Worm (Caenorhabditis elegans) whole organism, L2 larva: ENCODE data around the gene srh-177.

Experiments
- C34F6.9 ChIP-seq: fragments of 150-350 bp; optimal IDR thresholded peaks from 2 replicates; lab custom pipeline; 2014; ENCODE audit warnings: missing biosample characterization, missing genetic modification characterization
- F13H6.1 ChIP-seq: sonication (generic microtip); optimal IDR thresholded peaks from 2 replicates; lab custom pipeline; 2016; ENCODE audit warnings: missing genetic modification characterization, missing compliant biosample characterization
- Y55F3AM.14 ChIP-seq: fragments of 200-800 bp; sonication (Bioruptor generic); optimal IDR thresholded peaks from 2 replicates; lab custom pipeline; 2018; ENCODE audit warnings: mild to moderate bottlenecking, missing genetic modification characterization, missing compliant biosample characterization
- alr-1 ChIP-seq: fragments of 150-350 bp; optimal IDR thresholded peaks from 2 replicates; lab custom pipeline; 2014; ENCODE audit warnings: missing biosample characterization, missing genetic modification characterization
- aly-2 ChIP-seq: fragments of 150-350 bp; optimal IDR thresholded peaks from 2 replicates; lab custom pipeline; 2014; ENCODE audit warnings: missing biosample characterization, missing genetic modification characterization
- blmp-1 ChIP-seq: sonication (generic microtip); optimal IDR thresholded peaks from 2 replicates; lab custom pipeline; 2017; ENCODE audit warnings: missing genetic modification characterization, mild to moderate bottlenecking, missing compliant biosample characterization, antibody characterized with exemption, moderate library complexity; ENCODE audit not compliant: insufficient read depth
- ceh-16 ChIP-seq: fragments of 150-350 bp; optimal IDR thresholded peaks from 2 replicates; lab custom pipeline; 2014; ENCODE audit warnings: missing biosample characterization, missing genetic modification characterization
- crh-2 ChIP-seq: sonication (generic microtip); optimal IDR thresholded peaks from 2 replicates; lab custom pipeline; 2017; ENCODE audit warnings: missing biosample characterization, missing genetic modification characterization
- egl-27 ChIP-seq: sonication (generic microtip); optimal IDR thresholded peaks from 3 replicates; lab custom pipeline; 2017; ENCODE audit warnings: missing biosample characterization, missing genetic modification reagents, missing genetic modification characterization
- elt-1 ChIP-seq: fragments of 150-350 bp; optimal IDR thresholded peaks from 2 replicates; lab custom pipeline; 2014; ENCODE audit warnings: missing biosample characterization, missing genetic modification characterization
- fos-1 ChIP-seq: fragments of 150-350 bp; optimal IDR thresholded peaks from 2 replicates; lab custom pipeline; 2014; ENCODE audit warnings: missing biosample characterization, missing genetic modification characterization
- lin-11 ChIP-seq: fragments of 150-350 bp; sonication (generic microtip); optimal IDR thresholded peaks from 2 replicates; lab custom pipeline; 2014; ENCODE audit warnings: missing biosample characterization, missing genetic modification characterization, inconsistent platforms, mixed read lengths
- lin-39 ChIP-seq: fragments of 150-350 bp; optimal IDR thresholded peaks from 2 replicates; lab custom pipeline; 2014; ENCODE audit warnings: missing biosample characterization, missing genetic modification reagents, missing genetic modification characterization
- lsy-2 ChIP-seq, 2 experiments: fragments of 150-350 bp in 1 of 2; sonication (generic microtip) in 1 of 2; optimal IDR thresholded peaks; 2 replicates each; lab custom pipeline; 2014 to 2017; ENCODE audit warnings: missing biosample characterization in 2 of 2, missing genetic modification characterization in 2 of 2
- mbf-1 ChIP-seq: sonication (generic microtip); optimal IDR thresholded peaks from 2 replicates; lab custom pipeline; 2017; ENCODE audit warnings: missing biosample characterization, missing genetic modification characterization
- nhr-10 ChIP-seq: sonication (generic microtip); optimal IDR thresholded peaks from 2 replicates; lab custom pipeline; 2017; ENCODE audit warnings: missing biosample characterization, missing genetic modification characterization
- nhr-11 ChIP-seq: fragments of 150-350 bp; optimal IDR thresholded peaks from 2 replicates; lab custom pipeline; 2014; ENCODE audit warnings: missing biosample characterization, missing genetic modification characterization
- nhr-129 ChIP-seq: fragments of 150-350 bp; optimal IDR thresholded peaks from 2 replicates; lab custom pipeline; 2014; ENCODE audit warnings: missing biosample characterization, missing genetic modification characterization
- nhr-21 ChIP-seq: fragments of 150-350 bp; optimal IDR thresholded peaks from 2 replicates; lab custom pipeline; 2014; ENCODE audit warnings: missing biosample characterization, missing genetic modification characterization
- nhr-23 ChIP-seq: fragments of 150-350 bp; optimal IDR thresholded peaks from 2 replicates; lab custom pipeline; 2014; ENCODE audit warnings: missing biosample characterization, missing genetic modification reagents, missing genetic modification characterization
- nhr-237 ChIP-seq: fragments of 150-350 bp; optimal IDR thresholded peaks from 2 replicates; lab custom pipeline; 2014; ENCODE audit warnings: missing biosample characterization, missing genetic modification characterization
- nhr-6 ChIP-seq: fragments of 150-350 bp; optimal IDR thresholded peaks from 2 replicates; lab custom pipeline; 2014; ENCODE audit warnings: missing biosample characterization, missing genetic modification characterization
- peb-1 ChIP-seq: fragments of 150-350 bp; optimal IDR thresholded peaks from 2 replicates; lab custom pipeline; 2014; ENCODE audit warnings: missing biosample characterization, missing genetic modification characterization
- sem-4 ChIP-seq: fragments of 150-350 bp; optimal IDR thresholded peaks from 2 replicates; lab custom pipeline; 2014; ENCODE audit warnings: missing biosample characterization, missing genetic modification reagents, missing genetic modification characterization
- skn-1 ChIP-seq: sonication (generic microtip); optimal IDR thresholded peaks from 2 replicates; lab custom pipeline; 2017; ENCODE audit warnings: missing biosample characterization, missing genetic modification characterization
- sma-3 ChIP-seq: sonication (generic microtip); optimal IDR thresholded peaks from 2 replicates; lab custom pipeline; 2016; ENCODE audit warnings: missing genetic modification reagents, missing genetic modification characterization, missing compliant biosample characterization
- sma-9 ChIP-seq, 2 experiments: fragments of 150-350 bp in 1 of 2; sonication (generic microtip) in 1 of 2; optimal IDR thresholded peaks; 2 replicates each; lab custom pipeline; 2014 to 2016; ENCODE audit warnings: missing genetic modification characterization in 2 of 2, mild to moderate bottlenecking in 1 of 2, missing biosample characterization in 1 of 2, missing compliant biosample characterization in 1 of 2, missing genetic modification reagents in 1 of 2, moderate library complexity in 1 of 2
- snpc-4 ChIP-seq: fragments of 150-350 bp; optimal IDR thresholded peaks from 2 replicates; lab custom pipeline; 2014; ENCODE audit warnings: missing biosample characterization, missing genetic modification characterization
- unc-55 ChIP-seq: fragments of 150-350 bp; sonication (generic microtip); optimal IDR thresholded peaks from 3 replicates; lab custom pipeline; 2014; ENCODE audit warnings: missing biosample characterization, missing genetic modification reagents, missing genetic modification characterization
- unc-62 ChIP-seq: fragments of 150-350 bp; optimal IDR thresholded peaks from 2 replicates; lab custom pipeline; 2014; ENCODE audit warnings: missing biosample characterization, missing genetic modification reagents, missing genetic modification characterization
- zag-1 ChIP-seq: fragments of 150-350 bp; optimal IDR thresholded peaks from 2 replicates; lab custom pipeline; 2014; ENCODE audit warnings: missing biosample characterization, missing genetic modification characterization
- ztf-1 ChIP-seq: fragments of 200-800 bp; sonication (Bioruptor generic); conservative IDR thresholded peaks from 2 replicates; pipeline ENCODE4 v1.3.6; 2022; ENCODE audit warnings: missing genetic modification characterization, missing compliant biosample characterization
- ztf-11 ChIP-seq: sonication (generic microtip); optimal IDR thresholded peaks from 2 replicates; lab custom pipeline; 2017; ENCODE audit warnings: missing biosample characterization, missing genetic modification characterization
- ztf-4 ChIP-seq: fragments of 150-350 bp; optimal IDR thresholded peaks from 2 replicates; lab custom pipeline; 2014; ENCODE audit warnings: missing biosample characterization, missing genetic modification characterization

The srh-177 gene

ce11 chrV:20413426-20413825, 44.4 kb upstream of the srh-177 start (continued):
- TF ChIP-seq nhr-21 (peak; percentile 28), snpc-4 (tag; lab: Kevin White, UChicago) (no peak), unc-62 (GFP tag; lab: Kevin White, UChicago) (no peak), nhr-10 (tag; lab: Kevin White, UChicago) (no peak), lin-11 (no peak), skn-1 (tag; lab: Kevin White, UChicago) (no peak), zag-1 (no peak), nhr-6 (tag; lab: Kevin White, UChicago) (no peak), nhr-129 (tag; lab: Kevin White, UChicago) (peak; percentile 37), ztf-4 (no peak), unc-55 (GFP tag; lab: Kevin White, UChicago) (no peak), egl-27 (tag; lab: Kevin White, UChicago) (no peak), ztf-11 (tag; lab: Kevin White, UChicago) (no peak), alr-1 (tag; lab: Kevin White, UChicago) (no peak), sem-4 (tag; lab: Kevin White, UChicago) (no peak), nhr-237 (no peak), elt-1 (no peak), nhr-11 (tag; lab: Kevin White, UChicago) (no peak), crh-2 (tag; lab: Kevin White, UChicago) (peak; percentile 40)

DNA sequence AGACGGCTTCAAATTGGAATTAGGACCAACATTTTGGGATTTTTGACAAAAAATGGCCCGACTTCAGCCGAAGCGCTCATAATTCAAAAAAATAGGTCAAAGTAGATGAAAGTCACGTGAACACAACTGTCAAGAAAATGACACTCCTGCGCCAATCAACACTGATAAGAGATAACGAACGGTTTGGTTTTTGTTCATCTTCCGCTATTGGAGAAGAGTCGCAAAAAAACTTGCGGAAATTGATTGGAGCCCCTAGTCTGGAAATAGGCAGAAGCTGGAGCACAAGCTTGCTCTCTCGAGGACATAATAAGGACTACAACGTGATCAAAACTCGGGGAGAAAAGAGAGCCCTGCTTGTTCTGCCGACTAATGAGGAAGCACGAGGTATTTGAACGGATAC, 43.2 kb upstream of the srh-177 start:
- TF ChIP-seq elt-1 (no peak), nhr-21 (peak; percentile 28), sma-3 (GFP tag; lab: Kevin White, UChicago) (peak; percentile 28), blmp-1 (tag; lab: Kevin White, UChicago) (no peak), nhr-10 (tag; lab: Kevin White, UChicago) (no peak), peb-1 (tag; lab: Kevin White, UChicago) (no peak), C34F6.9 (tag; lab: Kevin White, UChicago) (no peak), zag-1 (no peak), fos-1 (tag; lab: Kevin White, UChicago) (peak; percentile 84), sma-9 (GFP tag; optimal IDR thresholded peaks at IDR 0.05; lab: Kevin White, UChicago) (peak; percentile 72), sma-9 (tag; optimal IDR thresholded peaks at IDR 0.05; lab: Kevin White, UChicago) (no peak)

ce11 chrV:20411659-20412058, 42.6 kb upstream of the srh-177 start, which contains the start of gene F53H2.3:
Gene F53H2.3 (minus strand): TSS chrV:20411759.
- no peak for TF ChIP-seq ztf-11 (tag; lab: Kevin White, UChicago)
- TF ChIP-seq sma-3 (GFP tag; lab: Kevin White, UChicago), result no peak
- no peak for TF ChIP-seq unc-55 (GFP tag; lab: Kevin White, UChicago)
- TF ChIP-seq mbf-1 (tag; lab: Kevin White, UChicago), result no peak
- TF ChIP-seq skn-1 (tag; lab: Kevin White, UChicago), result no peak
- no peak for TF ChIP-seq alr-1 (tag; lab: Kevin White, UChicago)
- TF ChIP-seq lsy-2 (tag; optimal IDR thresholded peaks at IDR 0.05; lab: Kevin White, UChicago), result no peak
- TF ChIP-seq zag-1, result no peak
- TF ChIP-seq nhr-10 (tag; lab: Kevin White, UChicago), result no peak
- TF ChIP-seq sma-9 (GFP tag; optimal IDR thresholded peaks at IDR 0.05; lab: Kevin White, UChicago), result no peak
- TF ChIP-seq sma-9 (tag; optimal IDR thresholded peaks at IDR 0.05; lab: Kevin White, UChicago), result no peak
- no peak for TF ChIP-seq Y55F3AM.14 (GFP tag; lab: Kevin White, UChicago)
- TF ChIP-seq F13H6.1 (tag; lab: Kevin White, UChicago), result no peak
- TF ChIP-seq nhr-23 (tag; lab: Kevin White, UChicago), result no peak
- TF ChIP-seq crh-2 (tag; lab: Kevin White, UChicago), result no peak
- TF ChIP-seq lin-39 (tag; lab: Kevin White, UChicago), result no peak
- TF ChIP-seq aly-2, result no peak
- TF ChIP-seq ceh-16 (tag; lab: Kevin White, UChicago), result no peak
- no peak for TF ChIP-seq ztf-1 (GFP tag; lab: Robert Waterston, UW)
- no peak for TF ChIP-seq nhr-129 (tag; lab: Kevin White, UChicago)
- no peak for TF ChIP-seq unc-62 (GFP tag; lab: Kevin White, UChicago)

- no peak for TF ChIP-seq nhr-23 (tag; lab: Kevin White, UChicago)
- no peak for TF ChIP-seq C34F6.9 (tag; lab: Kevin White, UChicago)
- no peak for TF ChIP-seq zag-1
- TF ChIP-seq nhr-21, result no peak
- no peak for TF ChIP-seq ceh-16 (tag; lab: Kevin White, UChicago)
- no peak for TF ChIP-seq crh-2 (tag; lab: Kevin White, UChicago)
- TF ChIP-seq, all 48 proteins: peak for 0
Observed at ce11 chrV:20410285-20410684, 41.2 kb upstream of the srh-177 start.
